Worm (Caenorhabditis elegans): ENCODE results near the gene C41H7.9.

The C41H7.9 gene

ce11 chrII:3012133-3012532, at the start of gene C41H7.9:
Gene C41H7.9, minus strand, starts transcription at chrII:3012233.
- TF ChIP-seq dao-5 (tag; optimal IDR thresholded peaks at IDR 0.05) (no peak), him-1 (tag; optimal IDR thresholded peaks at IDR 0.05) (no peak), W03F9.2 (tag; optimal IDR thresholded peaks at IDR 0.05) (no peak)

ce11 chrII:3061605-3062004, 49.6 kb upstream of the C41H7.9 start:
- TF ChIP-seq dao-5 (tag; optimal IDR thresholded peaks at IDR 0.05) (no peak), W03F9.2 (tag; optimal IDR thresholded peaks at IDR 0.05) (no peak), him-1 (tag; optimal IDR thresholded peaks at IDR 0.05) (no peak)

DNA sequence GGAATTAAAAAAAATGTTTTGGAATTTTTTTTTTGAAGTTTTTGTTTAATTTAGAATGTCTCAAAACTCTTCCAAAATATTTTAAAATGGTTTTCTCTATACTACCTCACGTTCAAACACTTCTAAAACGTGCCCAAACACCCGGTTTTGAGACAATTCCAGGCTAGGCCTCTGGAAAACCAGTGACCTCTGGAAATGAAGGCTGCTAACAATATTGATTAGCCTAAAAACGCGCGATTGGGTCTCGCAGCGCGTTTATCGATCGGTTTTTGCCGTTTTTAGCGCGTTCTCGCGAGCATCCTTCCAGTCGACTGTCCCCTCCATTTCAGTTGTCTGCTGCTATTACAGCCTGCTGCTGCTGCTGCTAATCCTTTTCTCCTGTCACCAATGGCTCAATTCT, 48.7 kb upstream of the C41H7.9 start, which contains the start of gene Y25C1A.6:
Gene Y25C1A.6, plus strand, starts transcription at position 301 of the 400 bp plus-strand sequence.
- TF ChIP-seq him-1 (tag; optimal IDR thresholded peaks at IDR 0.05) (no peak), dao-5 (tag; optimal IDR thresholded peaks at IDR 0.05) (no peak), W03F9.2 (tag; optimal IDR thresholded peaks at IDR 0.05) (no peak)

ce11 chrII:3056266-3056872, 44.3 kb upstream of the C41H7.9 start, which contains the start of gene lin-8:
Gene lin-8, plus strand, starts transcription at chrII:3056822.
- no peak for TF ChIP-seq W03F9.2 (tag; optimal IDR thresholded peaks at IDR 0.05)
- TF ChIP-seq dao-5 (tag; optimal IDR thresholded peaks at IDR 0.05), result no peak
- no peak for TF ChIP-seq him-1 (tag; optimal IDR thresholded peaks at IDR 0.05)

- TF ChIP-seq him-1 (tag; optimal IDR thresholded peaks at IDR 0.05), result no peak
- no peak for TF ChIP-seq dao-5 (tag; optimal IDR thresholded peaks at IDR 0.05)
- no peak for TF ChIP-seq W03F9.2 (tag; optimal IDR thresholded peaks at IDR 0.05)
Measured at ce11 chrII:3055531-3055930, 43.5 kb upstream of the C41H7.9 start.

DNA sequence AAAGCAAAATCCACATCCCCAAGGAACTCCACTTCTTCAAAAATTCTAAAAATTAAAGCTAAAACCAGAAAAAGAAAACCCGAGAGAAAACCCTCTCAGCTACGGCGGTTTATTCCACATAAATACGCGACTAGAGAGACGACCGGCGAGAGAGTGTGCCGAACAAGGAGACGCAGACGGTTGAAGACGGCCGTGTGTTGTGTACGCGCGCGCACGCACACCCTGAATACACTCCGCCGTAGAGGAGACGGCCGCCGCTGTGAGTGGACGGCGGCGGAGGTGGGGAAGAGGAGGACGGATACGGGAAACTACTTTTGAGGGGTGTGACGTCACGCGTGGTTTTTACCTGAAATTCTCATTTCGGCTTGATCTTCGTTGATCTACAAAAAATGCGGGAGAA, 42.6 kb upstream of the C41H7.9 start:
- no peak for TF ChIP-seq W03F9.2 (tag; optimal IDR thresholded peaks at IDR 0.05)
- TF ChIP-seq him-1 (tag; optimal IDR thresholded peaks at IDR 0.05), result no peak
- no peak for TF ChIP-seq dao-5 (tag; optimal IDR thresholded peaks at IDR 0.05)

ce11 chrII:3054221-3054620, 42.2 kb upstream of the C41H7.9 start, which contains the start of gene lido-13:
Gene lido-13, minus strand, starts transcription at chrII:3054321.
- TF ChIP-seq him-1 (tag; optimal IDR thresholded peaks at IDR 0.05) (no peak), dao-5 (tag; optimal IDR thresholded peaks at IDR 0.05) (no peak), W03F9.2 (tag; optimal IDR thresholded peaks at IDR 0.05) (no peak)

ce11 chrII:3053689-3054088, 41.7 kb upstream of the C41H7.9 start:
- TF ChIP-seq W03F9.2 (tag; optimal IDR thresholded peaks at IDR 0.05) (no peak), dao-5 (tag; optimal IDR thresholded peaks at IDR 0.05) (no peak), him-1 (tag; optimal IDR thresholded peaks at IDR 0.05) (no peak)

DNA sequence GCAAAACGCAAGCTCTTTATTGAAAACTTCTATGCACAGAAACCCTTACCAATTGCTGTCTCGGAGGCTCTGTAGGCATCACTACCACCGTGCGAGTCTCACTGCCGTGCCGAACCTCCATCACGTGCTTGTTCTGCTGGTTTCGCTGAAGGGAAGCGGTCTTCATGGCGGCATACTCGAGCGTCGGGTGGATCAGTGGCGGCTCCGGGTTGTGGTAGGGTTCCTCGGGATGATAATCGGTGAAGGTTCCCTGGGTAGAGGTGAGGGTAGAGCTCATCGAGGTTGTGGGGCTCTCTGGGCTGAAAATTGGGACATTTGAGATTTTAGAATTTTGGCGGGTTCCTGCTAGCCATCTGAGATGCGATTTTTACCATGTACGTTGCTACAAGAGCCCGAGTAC, 40.8 kb upstream of the C41H7.9 start:
- TF ChIP-seq him-1 (tag; optimal IDR thresholded peaks at IDR 0.05) (no peak), W03F9.2 (tag; optimal IDR thresholded peaks at IDR 0.05) (no peak), dao-5 (tag; optimal IDR thresholded peaks at IDR 0.05) (no peak)

DNA sequence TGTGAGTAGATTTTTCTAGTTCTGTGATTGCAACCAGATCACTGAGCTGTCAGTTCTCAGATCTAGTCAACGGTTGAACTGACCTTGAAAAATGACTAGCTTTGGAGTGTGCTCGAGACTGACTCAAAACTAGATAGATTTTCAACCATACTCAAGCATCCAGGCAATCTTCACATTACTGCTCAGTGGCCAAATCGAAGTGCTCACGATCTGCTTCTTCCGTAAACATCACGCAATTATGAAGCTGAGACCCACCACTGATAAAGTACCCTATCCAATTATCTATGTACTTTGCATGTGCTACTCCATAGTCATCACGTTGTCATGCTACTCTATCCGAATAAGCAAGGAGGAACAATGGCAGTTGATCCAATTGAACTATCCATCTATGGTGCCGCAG, 39.3 kb upstream of the C41H7.9 start:
- TF ChIP-seq W03F9.2 (tag; optimal IDR thresholded peaks at IDR 0.05) (no peak), dao-5 (tag; optimal IDR thresholded peaks at IDR 0.05) (no peak), him-1 (tag; optimal IDR thresholded peaks at IDR 0.05) (no peak)

DNA sequence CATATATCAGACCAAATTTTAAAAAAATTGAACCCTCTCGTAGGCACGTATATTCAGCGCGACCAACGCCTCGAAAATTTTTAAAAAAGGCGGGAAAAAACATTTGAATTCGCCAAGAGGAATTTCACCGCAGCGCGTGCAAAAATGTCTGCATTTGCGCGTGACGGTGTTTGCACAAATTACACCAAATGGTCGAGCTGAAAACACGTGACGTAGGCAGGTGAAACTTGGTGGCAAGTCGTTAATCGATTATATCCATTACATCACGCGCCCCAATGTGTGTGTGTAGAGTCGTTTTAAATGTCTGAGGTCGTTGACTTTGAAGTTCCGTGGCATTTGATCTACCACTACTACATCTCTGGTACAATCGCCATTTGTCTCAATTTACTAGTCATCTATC, 38.7 kb upstream of the C41H7.9 start, which contains the start of gene sri-31:
Gene sri-31, plus strand, starts transcription at position 301 of the 400 bp plus-strand sequence.
- no peak for TF ChIP-seq him-1 (tag; optimal IDR thresholded peaks at IDR 0.05)
- TF ChIP-seq dao-5 (tag; optimal IDR thresholded peaks at IDR 0.05), result no peak
- TF ChIP-seq W03F9.2 (tag; optimal IDR thresholded peaks at IDR 0.05), result no peak

DNA sequence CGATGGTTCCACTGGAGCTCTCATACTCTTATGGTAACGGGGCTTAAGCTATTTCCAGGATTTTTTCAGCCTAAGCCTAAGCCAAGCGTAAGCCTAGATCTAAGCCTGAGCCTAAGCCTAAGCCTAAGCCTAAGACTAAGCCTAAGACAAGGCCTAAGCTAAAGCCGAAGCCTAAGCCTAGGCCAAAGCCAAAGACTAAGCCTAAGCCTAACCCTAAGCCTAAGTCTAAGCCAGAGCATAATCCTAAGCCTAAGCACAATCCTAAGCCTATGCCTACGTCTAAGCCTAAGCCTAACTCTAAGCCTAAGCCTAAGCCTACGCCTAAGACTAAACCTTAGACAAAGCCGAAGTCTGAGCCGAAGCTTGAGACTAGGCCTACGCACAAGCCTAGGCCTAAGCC, 37.0 kb upstream of the C41H7.9 start:
- TF ChIP-seq him-1 (tag; optimal IDR thresholded peaks at IDR 0.05) (no peak), W03F9.2 (tag; optimal IDR thresholded peaks at IDR 0.05) (no peak), dao-5 (tag; optimal IDR thresholded peaks at IDR 0.05) (no peak)

DNA sequence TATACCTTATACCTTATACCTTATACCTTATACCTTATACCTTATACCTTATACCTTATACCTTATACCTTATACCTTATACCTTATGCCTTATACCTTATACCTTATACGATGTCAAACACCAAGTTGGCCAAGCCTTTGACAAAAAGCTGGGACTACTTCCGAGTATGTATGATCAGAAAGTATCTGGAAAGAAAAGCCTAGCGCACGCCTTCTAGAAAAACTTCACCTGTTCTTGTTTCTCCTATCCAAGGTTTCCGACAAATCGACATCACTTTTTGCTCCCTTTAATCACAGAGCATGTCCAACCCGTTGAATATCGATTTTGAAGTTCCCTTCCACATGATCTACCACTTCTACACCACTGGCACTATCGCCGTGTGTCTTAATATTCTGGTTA, 36.3 kb upstream of the C41H7.9 start, which contains the start of gene sri-28:
Gene sri-28, plus strand, starts transcription at position 301 of the 400 bp plus-strand sequence.
- no peak for TF ChIP-seq W03F9.2 (tag; optimal IDR thresholded peaks at IDR 0.05)
- TF ChIP-seq him-1 (tag; optimal IDR thresholded peaks at IDR 0.05), result no peak
- no peak for TF ChIP-seq dao-5 (tag; optimal IDR thresholded peaks at IDR 0.05)

DNA sequence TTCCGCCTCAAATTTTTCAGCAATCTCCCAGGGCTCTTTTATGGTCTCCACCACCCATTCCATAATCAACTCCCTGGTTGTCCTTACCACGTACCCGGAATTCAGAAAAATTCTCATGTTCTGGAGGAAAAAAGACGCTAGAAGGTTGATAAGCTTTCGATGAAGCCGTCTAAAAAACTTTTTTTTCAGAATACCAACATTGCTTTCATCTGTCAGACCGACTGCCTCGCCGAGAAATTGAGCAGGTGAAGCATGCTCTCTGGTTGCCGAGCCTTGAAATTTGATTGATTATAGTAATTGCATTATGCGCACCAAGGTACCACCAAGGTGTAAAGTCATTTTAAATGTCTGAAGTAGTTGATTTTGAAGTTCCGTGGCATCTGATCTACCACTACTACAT, 33.8 kb upstream of the C41H7.9 start, which contains the start of gene sri-30:
Gene sri-30, plus strand, starts transcription at position 301 of the 400 bp plus-strand sequence.
- no peak for TF ChIP-seq W03F9.2 (tag; optimal IDR thresholded peaks at IDR 0.05)
- TF ChIP-seq him-1 (tag; optimal IDR thresholded peaks at IDR 0.05), result no peak
- no peak for TF ChIP-seq dao-5 (tag; optimal IDR thresholded peaks at IDR 0.05)

- no peak for TF ChIP-seq him-1 (tag; optimal IDR thresholded peaks at IDR 0.05)
- TF ChIP-seq dao-5 (tag; optimal IDR thresholded peaks at IDR 0.05), result no peak
Measured at ce11 chrII:3045422-3045821, 33.4 kb upstream of the C41H7.9 start.

Measured in whole organism, L4/young adult.